Fruit fly (Drosophila melanogaster) whole organism, embryonic: Measurements from ENCODE around the gene CG6912.
A peak's percentile ranks its signal among the peaks of the same experiment; 100 is the strongest.

Source experiments
- ATbp ChIP-seq: fragments of 200-800 bp; sonication (Bioruptor generic); optimal IDR thresholded peaks from 2 replicates; lab custom pipeline; 2017; ENCODE audit warnings: missing biosample characterization, mild to moderate bottlenecking, missing genetic modification characterization, missing genetic modification reagents
- Abd-B ChIP-seq: fragments of 200-800 bp; sonication (Bioruptor generic); optimal IDR thresholded peaks from 2 replicates; lab custom pipeline; 2018; ENCODE audit warnings: missing biosample characterization, mild to moderate bottlenecking, missing genetic modification characterization, moderate library complexity
- Ada2b ChIP-seq: fragments of 200-800 bp; sonication (Bioruptor generic); IDR thresholded peaks from 2 replicates; pipeline ENCODE4 v1.3.6; 2022; ENCODE audit warnings: missing biosample characterization, missing genetic modification characterization
- B-H2 ChIP-seq: fragments of 200-800 bp; sonication (Bioruptor generic); optimal IDR thresholded peaks from 2 replicates; lab custom pipeline; 2018; ENCODE audit warnings: missing biosample characterization, mild to moderate bottlenecking, missing genetic modification characterization
- CG10654 ChIP-seq: fragments of 200-800 bp; sonication (Bioruptor generic); optimal IDR thresholded peaks from 2 replicates; lab custom pipeline; 2016; ENCODE audit warnings: missing biosample characterization, missing genetic modification characterization
- CG11247 ChIP-seq: fragments of 200-800 bp; sonication (Bioruptor generic); IDR thresholded peaks from 2 replicates; pipeline ENCODE4 v1.3.6; 2022; ENCODE audit warnings: missing biosample characterization, missing genetic modification characterization
- CG12219 ChIP-seq: fragments of 200-800 bp; sonication (Bioruptor generic); optimal IDR thresholded peaks from 3 replicates; lab custom pipeline; 2018; ENCODE audit warnings: missing biosample characterization, mild to moderate bottlenecking, missing genetic modification characterization
- CG1233 ChIP-seq: fragments of 200-800 bp; sonication (Bioruptor generic); optimal IDR thresholded peaks from 4 replicates; lab custom pipeline; 2018; ENCODE audit warnings: missing biosample characterization, mild to moderate bottlenecking, missing genetic modification characterization
- CG14441 ChIP-seq: fragments of 200-800 bp; sonication (Bioruptor generic); IDR thresholded peaks from 2 replicates; pipeline ENCODE4 v1.3.6; 2022; ENCODE audit warnings: missing biosample characterization, missing genetic modification characterization
- CG17186 ChIP-seq: fragments of 200-800 bp; sonication (Bioruptor generic); optimal IDR thresholded peaks from 3 replicates; lab custom pipeline; 2017; ENCODE audit warnings: missing biosample characterization, missing genetic modification reagents, missing genetic modification characterization
- CG1832 ChIP-seq: fragments of 200-800 bp; sonication (Bioruptor generic); optimal IDR thresholded peaks from 2 replicates; lab custom pipeline; 2017; ENCODE audit warnings: missing biosample characterization, mild to moderate bottlenecking, missing genetic modification characterization, inconsistent platforms
- CG18476 ChIP-seq: fragments of 200-800 bp; sonication (Bioruptor generic); optimal IDR thresholded peaks from 2 replicates; lab custom pipeline; 2016; ENCODE audit warnings: missing biosample characterization, mild to moderate bottlenecking, missing genetic modification characterization
- CG31441 ChIP-seq: fragments of 200-800 bp; sonication (Bioruptor generic); IDR thresholded peaks from 2 replicates; pipeline ENCODE4 v1.3.6; 2022; ENCODE audit warnings: missing biosample characterization, missing genetic modification characterization
- CG33213 ChIP-seq: fragments of 200-800 bp; sonication (Bioruptor generic); optimal IDR thresholded peaks from 3 replicates; lab custom pipeline; 2016; ENCODE audit warnings: missing biosample characterization, missing genetic modification characterization
- CG4282 ChIP-seq: fragments of 200-800 bp; sonication (Bioruptor generic); optimal IDR thresholded peaks from 2 replicates; lab custom pipeline; 2016; ENCODE audit warnings: missing biosample characterization, missing genetic modification characterization
- CG4730 ChIP-seq: fragments of 200-800 bp; sonication (Bioruptor generic); IDR thresholded peaks from 2 replicates; pipeline ENCODE4 v1.3.6; 2022; ENCODE audit warnings: missing biosample characterization, missing genetic modification characterization
- CG5180 ChIP-seq: fragments of 200-800 bp; sonication (Bioruptor generic); optimal IDR thresholded peaks from 3 replicates; lab custom pipeline; 2017; ENCODE audit warnings: missing biosample characterization, missing genetic modification characterization, mild to moderate bottlenecking, moderate library complexity, missing genetic modification reagents
- CG8281 ChIP-seq: fragments of 200-800 bp; sonication (Bioruptor generic); optimal IDR thresholded peaks from 2 replicates; lab custom pipeline; 2018; ENCODE audit warnings: missing biosample characterization, mild to moderate bottlenecking, missing genetic modification characterization, moderate library complexity
- CG9797 ChIP-seq: fragments of 200-800 bp; sonication (Bioruptor generic); optimal IDR thresholded peaks from 3 replicates; lab custom pipeline; 2018; ENCODE audit warnings: missing biosample characterization, mild to moderate bottlenecking, missing genetic modification characterization
- CTCF ChIP-seq: fragments of 200-800 bp; sonication (Bioruptor generic); optimal IDR thresholded peaks from 2 replicates; lab custom pipeline; 2017; ENCODE audit warnings: missing biosample characterization, mild to moderate bottlenecking, missing genetic modification characterization, moderate library complexity
- Dad ChIP-seq: fragments of 200-800 bp; sonication (Bioruptor generic); optimal IDR thresholded peaks from 3 replicates; lab custom pipeline; 2016; ENCODE audit warnings: missing biosample characterization, missing genetic modification characterization
- Dfd ChIP-seq, 2 experiments: fragments of >200 bp; optimal IDR thresholded peaks; 2 replicates each; lab custom pipeline; 2017; ENCODE audit warnings: missing biosample characterization in 2 of 2, missing genetic modification characterization in 2 of 2
- Dp ChIP-seq: fragments of 200-800 bp; sonication (Bioruptor generic); optimal IDR thresholded peaks from 2 replicates; lab custom pipeline; 2018; ENCODE audit warnings: missing biosample characterization, mild to moderate bottlenecking, missing genetic modification characterization, moderate library complexity
- ERR ChIP-seq: fragments of 200-800 bp; sonication (Bioruptor generic); optimal IDR thresholded peaks from 2 replicates; lab custom pipeline; 2016; ENCODE audit warnings: missing biosample characterization, missing genetic modification characterization
- Gug ChIP-seq: fragments of 200-800 bp; sonication (Bioruptor generic); IDR thresholded peaks from 4 replicates; pipeline ENCODE4 v1.3.6; 2022; ENCODE audit warnings: missing biosample characterization, missing genetic modification characterization
- H15 ChIP-seq: fragments of 200-800 bp; sonication (Bioruptor generic); IDR thresholded peaks from 3 replicates; pipeline ENCODE4 v1.3.6; 2022; ENCODE audit warnings: missing biosample characterization, missing genetic modification characterization
- Hey ChIP-seq: fragments of 200-800 bp; sonication (Bioruptor generic); optimal IDR thresholded peaks from 3 replicates; lab custom pipeline; 2018; ENCODE audit warnings: missing biosample characterization, mild to moderate bottlenecking, missing genetic modification characterization
- Hmx ChIP-seq: fragments of 200-800 bp; sonication (Bioruptor generic); optimal IDR thresholded peaks from 2 replicates; lab custom pipeline; 2016; ENCODE audit warnings: missing biosample characterization, missing genetic modification characterization
- Hr3 ChIP-seq: fragments of 200-800 bp; sonication (Bioruptor generic); optimal IDR thresholded peaks from 3 replicates; lab custom pipeline; 2016; ENCODE audit warnings: missing biosample characterization, missing genetic modification characterization
- Nf-YA ChIP-seq: fragments of 200-800 bp; sonication (Bioruptor generic); IDR thresholded peaks from 2 replicates; pipeline ENCODE4 v1.3.6; 2022; ENCODE audit warnings: missing biosample characterization, missing genetic modification characterization
- NfI ChIP-seq: fragments of 200-800 bp; sonication (Bioruptor generic); optimal IDR thresholded peaks from 3 replicates; lab custom pipeline; 2018; ENCODE audit warnings: missing biosample characterization, mild to moderate bottlenecking, missing genetic modification characterization, moderate library complexity
- Poxn ChIP-seq: fragments of 200-800 bp; sonication (Bioruptor generic); IDR thresholded peaks from 2 replicates; pipeline ENCODE4 v1.3.6; 2022; ENCODE audit warnings: missing biosample characterization, missing genetic modification characterization
- Tbp ChIP-seq: fragments of >200 bp; optimal IDR thresholded peaks from 2 replicates; lab custom pipeline; 2018; ENCODE audit warnings: missing biosample characterization, missing genetic modification characterization
- Trl ChIP-seq, 3 experiments: fragments of >200 bp in 2 of 3; fragments of 200-800 bp in 1 of 3; sonication (Bioruptor generic) in 1 of 3; optimal IDR thresholded peaks; 2 replicates in 1 of 3; 3 replicates in 2 of 3; lab custom pipeline; 2016 to 2017; ENCODE audit warnings: missing biosample characterization in 1 of 3, missing genetic modification characterization in 1 of 3
- Xbp1 ChIP-seq: fragments of 200-800 bp; sonication (Bioruptor generic); optimal IDR thresholded peaks from 3 replicates; lab custom pipeline; 2016; ENCODE audit warnings: missing biosample characterization, mild to moderate bottlenecking, missing genetic modification characterization
- ap ChIP-seq: fragments of 200-800 bp; sonication (Bioruptor generic); IDR thresholded peaks from 2 replicates; pipeline ENCODE4 v1.3.6; 2022; ENCODE audit warnings: missing biosample characterization, missing genetic modification characterization
- bab2 ChIP-seq: fragments of 200-800 bp; sonication (Bioruptor generic); optimal IDR thresholded peaks from 2 replicates; lab custom pipeline; 2016; ENCODE audit warnings: missing biosample characterization, missing genetic modification characterization
- dpn ChIP-seq, 2 experiments: fragments of 200-800 bp; sonication (Bioruptor generic); optimal IDR thresholded peaks; 3 replicates each; lab custom pipeline; 2016; ENCODE audit warnings: missing biosample characterization in 2 of 2, missing genetic modification characterization in 2 of 2
- ems ChIP-seq: fragments of 200-800 bp; sonication (Bioruptor generic); optimal IDR thresholded peaks from 3 replicates; lab custom pipeline; 2016; ENCODE audit warnings: missing biosample characterization, missing genetic modification characterization
- exex ChIP-seq: fragments of 200-800 bp; sonication (Bioruptor generic); optimal IDR thresholded peaks from 4 replicates; lab custom pipeline; 2018; ENCODE audit warnings: missing biosample characterization, mild to moderate bottlenecking, missing genetic modification characterization, moderate library complexity
- gsb-n ChIP-seq: fragments of 200-800 bp; sonication (Bioruptor generic); optimal IDR thresholded peaks from 3 replicates; lab custom pipeline; 2018; ENCODE audit warnings: missing biosample characterization, mild to moderate bottlenecking, missing genetic modification characterization
- inv ChIP-seq: fragments of 200-800 bp; sonication (Bioruptor generic); IDR thresholded peaks from 2 replicates; pipeline ENCODE4 v1.3.6; 2022; ENCODE audit warnings: missing biosample characterization, missing genetic modification characterization; ENCODE audit not compliant: partially characterized antibody
- mam ChIP-seq: fragments of 200-800 bp; sonication (Bioruptor generic); optimal IDR thresholded peaks from 3 replicates; lab custom pipeline; 2016; ENCODE audit warnings: missing biosample characterization, missing genetic modification characterization
- nom ChIP-seq: fragments of 200-800 bp; sonication (Bioruptor generic); optimal IDR thresholded peaks from 2 replicates; lab custom pipeline; 2017; ENCODE audit warnings: missing biosample characterization, missing genetic modification characterization, mild to moderate bottlenecking, moderate library complexity, missing genetic modification reagents
- org-1 ChIP-seq: fragments of 200-800 bp; sonication (Bioruptor generic); optimal IDR thresholded peaks from 2 replicates; lab custom pipeline; 2017; ENCODE audit warnings: missing biosample characterization, missing genetic modification characterization
- seq ChIP-seq: fragments of 200-800 bp; sonication (Bioruptor generic); IDR thresholded peaks from 2 replicates; pipeline ENCODE4 v1.3.6; 2022; ENCODE audit warnings: missing biosample characterization, missing genetic modification characterization
- ssp ChIP-seq: fragments of 200-800 bp; sonication (Bioruptor generic); IDR thresholded peaks from 2 replicates; pipeline ENCODE4 v1.3.6; 2022; ENCODE audit warnings: missing biosample characterization, missing genetic modification characterization
- tgo ChIP-seq: fragments of 200-800 bp; sonication (Bioruptor generic); IDR thresholded peaks from 3 replicates; pipeline ENCODE4 v1.3.6; 2022; ENCODE audit warnings: missing biosample characterization, missing genetic modification characterization
- tin ChIP-seq: fragments of 200-800 bp; sonication (Bioruptor generic); optimal IDR thresholded peaks from 3 replicates; lab custom pipeline; 2016; ENCODE audit warnings: missing biosample characterization, missing genetic modification characterization
- tna ChIP-seq: fragments of 200-800 bp; sonication (Bioruptor generic); IDR thresholded peaks from 2 replicates; pipeline ENCODE4 v1.3.6; 2022; ENCODE audit warnings: missing biosample characterization, missing genetic modification characterization; ENCODE audit not compliant: partially characterized antibody
- zen2 ChIP-seq: fragments of 200-800 bp; sonication (Bioruptor generic); IDR thresholded peaks from 3 replicates; pipeline ENCODE4 v1.3.6; 2022; ENCODE audit warnings: missing biosample characterization, missing genetic modification characterization; ENCODE audit not compliant: partially characterized antibody

Gene CG6912

dm6 chr3R:15087606-15088193 is 49.1 kb downstream of the CG6912 start (continued):
- TF ChIP-seq H15 = peak; percentile 91
- TF ChIP-seq NfI (GFP tag; lab: Kevin White, UChicago) = peak; percentile 75
- TF ChIP-seq CG4282 = peak; percentile 79
- peak; percentile 92 for TF ChIP-seq tgo (GFP tag; lab: Robert Waterston, UW)
- TF ChIP-seq Trl (optimal IDR thresholded peaks at IDR 0.05; lab: Kevin White, UChicago) = no peak
- peak; percentile 92 for TF ChIP-seq Trl (GFP tag; optimal IDR thresholded peaks at IDR 0.05; lab: Kevin White, UChicago)
- no peak for TF ChIP-seq zen2 (GFP tag; lab: Robert Waterston, UW)
- TF ChIP-seq tna (GFP tag; lab: Robert Waterston, UW) = no peak
- TF ChIP-seq CG1832 (GFP tag; lab: Kevin White, UChicago) = no peak
- peak; percentile 85 for TF ChIP-seq CG4730 (GFP tag; lab: Robert Waterston, UW)
- TF ChIP-seq ERR (GFP tag; lab: Kevin White, UChicago) = peak; percentile 72
- peak; percentile 85 for TF ChIP-seq bab2 (GFP tag; lab: Kevin White, UChicago)
- peak; percentile 76 for TF ChIP-seq Hr3
- TF ChIP-seq dpn (GFP tag; optimal IDR thresholded peaks at IDR 0.05; lab: Kevin White, UChicago) = peak; percentile 86 to 90
- TF ChIP-seq CG11247 = peak; percentile 87
- peak; percentile 14 for TF ChIP-seq CG17186
- TF ChIP-seq Nf-YA (GFP tag; lab: Robert Waterston, UW) = peak; percentile 87
- TF ChIP-seq CG33213 = peak; percentile 81
- TF ChIP-seq mam (GFP tag; lab: Kevin White, UChicago) = peak; percentile 88
- TF ChIP-seq Abd-B (GFP tag; lab: Kevin White, UChicago) = peak; percentile 88
- peak; percentile 12 for TF ChIP-seq Hmx
- TF ChIP-seq org-1 (GFP tag; lab: Kevin White, UChicago) = peak; percentile 74
- no peak for TF ChIP-seq Dp (GFP tag; lab: Kevin White, UChicago)
- TF ChIP-seq Ada2b (GFP tag; lab: Robert Waterston, UW) = peak; percentile 91
- no peak for TF ChIP-seq Tbp (GFP tag; lab: Kevin White, UChicago)
- TF ChIP-seq CTCF (GFP tag; lab: Kevin White, UChicago) = peak; percentile 14
- no peak for TF ChIP-seq nom
- TF ChIP-seq ssp (GFP tag; lab: Robert Waterston, UW) = peak; percentile 82
- TF ChIP-seq Xbp1 (GFP tag; lab: Kevin White, UChicago) = peak; percentile 88
- peak; percentile 68 for TF ChIP-seq CG1233 (GFP tag; lab: Kevin White, UChicago)
- peak; percentile 86 for TF ChIP-seq CG10654 (GFP tag; lab: Kevin White, UChicago)
- TF ChIP-seq Gug (GFP tag; lab: Robert Waterston, UW) = peak; percentile 83
- TF ChIP-seq inv = no peak
- peak; percentile 7 for TF ChIP-seq exex (tag; lab: Kevin White, UChicago)
- no peak for TF ChIP-seq Poxn (GFP tag; lab: Robert Waterston, UW)
- peak; percentile 90 for TF ChIP-seq seq
- peak; percentile 87 for TF ChIP-seq ems (GFP tag; lab: Kevin White, UChicago)
- TF ChIP-seq CG5180 = peak; percentile 67
- TF ChIP-seq CG8281 (tag; lab: Kevin White, UChicago) = peak; percentile 70
- peak; percentile 82 for TF ChIP-seq tin (GFP tag; lab: Kevin White, UChicago)
- TF ChIP-seq Hey (tag; lab: Kevin White, UChicago) = no peak
- no peak for TF ChIP-seq Dfd (GFP tag; optimal IDR thresholded peaks at IDR 0.05; lab: Kevin White, UChicago)
- peak; percentile 96 for TF ChIP-seq CG14441 (GFP tag; lab: Robert Waterston, UW)
- peak; percentile 79 for TF ChIP-seq CG18476 (GFP tag; lab: Kevin White, UChicago)
- peak; percentile 80 for TF ChIP-seq Dad (GFP tag; lab: Kevin White, UChicago)
- TF ChIP-seq ATbp (GFP tag; lab: Kevin White, UChicago) = peak; percentile 83
- TF ChIP-seq B-H2 (GFP tag; lab: Kevin White, UChicago) = no peak
- peak; percentile 89 for TF ChIP-seq CG31441 (GFP tag; lab: Robert Waterston, UW)
- TF ChIP-seq gsb-n (tag; lab: Kevin White, UChicago) = peak; percentile 66
- peak; percentile 83 for TF ChIP-seq ap (GFP tag; lab: Robert Waterston, UW)
- no peak for TF ChIP-seq CG9797 (GFP tag; lab: Kevin White, UChicago)
- TF ChIP-seq CG12219 (GFP tag; lab: Kevin White, UChicago) = peak; percentile 72
